Worm (Caenorhabditis elegans): Measurements from ENCODE around the gene F14D7.14.
A peak's percentile ranks its signal among the peaks of the same experiment; 100 is the strongest.

DNA sequence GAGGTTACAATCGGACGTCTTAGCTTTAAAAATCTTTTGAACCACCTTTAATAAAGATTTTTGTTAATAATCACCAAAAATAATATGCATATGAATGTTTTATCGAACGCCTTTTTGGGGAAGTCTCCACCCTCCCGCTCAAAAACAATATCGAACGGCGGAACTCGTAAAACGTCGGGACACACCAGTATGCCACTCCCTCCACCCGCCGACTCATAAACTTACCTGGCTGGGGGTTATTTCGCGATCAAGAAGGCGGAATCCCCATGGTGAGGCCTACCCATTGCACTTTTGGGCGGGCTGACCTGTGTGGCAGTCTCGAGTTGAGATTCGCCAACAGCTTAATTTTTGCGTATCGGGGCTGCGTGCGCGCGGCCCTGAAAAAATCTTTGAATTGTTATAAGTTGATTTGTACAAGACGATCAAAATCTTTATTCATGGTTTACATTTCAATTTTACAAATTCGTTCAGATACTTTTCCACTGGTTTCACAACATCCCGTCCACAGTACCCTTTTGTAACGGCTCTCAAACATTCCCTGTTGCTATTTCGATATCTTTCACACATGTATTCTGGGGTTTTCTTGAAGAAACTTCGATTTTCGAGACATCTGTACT is 42.3 kb upstream of the F14D7.14 start:
- TF ChIP-seq nhr-25 (tag; optimal IDR thresholded peaks at IDR 0.05) (no peak), pha-4 (tag; optimal IDR thresholded peaks at IDR 0.05) (no peak), mdl-1 (tag; optimal IDR thresholded peaks at IDR 0.05) (no peak), nhr-76 (tag; optimal IDR thresholded peaks at IDR 0.05) (no peak), daf-12 (tag; optimal IDR thresholded peaks at IDR 0.05) (no peak), aly-2 (tag; optimal IDR thresholded peaks at IDR 0.05) (no peak), snpc-4 (tag; optimal IDR thresholded peaks at IDR 0.05) (peak; percentile 1), ceh-28 (tag; optimal IDR thresholded peaks at IDR 0.05) (no peak)
